Worm (Caenorhabditis elegans): Measurements from ENCODE around the gene eif-2Bdelta.

Gene eif-2Bdelta

DNA sequence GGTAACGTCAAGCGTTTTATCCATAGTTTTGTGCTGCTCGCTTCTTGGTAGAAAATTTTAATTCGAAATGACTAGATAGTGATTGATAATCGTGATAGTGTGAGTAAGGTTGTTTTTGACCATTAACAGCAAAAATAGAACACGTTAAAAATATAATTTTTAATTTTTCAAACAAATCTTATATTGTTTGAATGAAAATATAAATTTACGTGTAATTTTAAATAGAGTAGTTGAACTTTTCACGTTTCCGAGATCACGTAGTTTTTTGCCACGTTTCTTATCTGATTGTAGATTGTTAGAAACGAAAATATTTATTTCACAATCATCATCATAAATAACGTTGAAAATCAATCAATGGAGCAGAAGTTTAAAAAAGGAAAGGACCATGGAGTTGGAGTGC is 17.9 kb downstream of the eif-2Bdelta start, which contains the start of the genes C50F4.10 and pfk-1.2:
Gene C50F4.10, minus strand, starts transcription at position 101 of the 400 bp plus-strand sequence.
Gene pfk-1.2, plus strand, starts transcription at position 325 of the 400 bp plus-strand sequence.
- TF ChIP-seq aly-2 (tag; optimal IDR thresholded peaks at IDR 0.05) (no peak), ztf-11 (tag; optimal IDR thresholded peaks at IDR 0.05) (no peak), lin-13 (GFP tag; optimal IDR thresholded peaks at IDR 0.05) (no peak), zag-1 (tag; optimal IDR thresholded peaks at IDR 0.05) (no peak), unc-62 (GFP tag; optimal IDR thresholded peaks at IDR 0.05) (no peak), ceh-82 (tag; optimal IDR thresholded peaks at IDR 0.05) (no peak), R02D3.7 (tag; optimal IDR thresholded peaks at IDR 0.05) (no peak), skn-1 (tag; optimal IDR thresholded peaks at IDR 0.05) (no peak), crh-2 (tag; optimal IDR thresholded peaks at IDR 0.05) (no peak), Y55F3AM.14 (GFP tag; optimal IDR thresholded peaks at IDR 0.05) (no peak), nhr-23 (tag; optimal IDR thresholded peaks at IDR 0.05) (no peak)

ce11 chrV:9534621-9535020 is 21.0 kb downstream of the eif-2Bdelta start, which contains the start of gene tag-329:
TSS of gene tag-329 (plus strand) at chrV:9534921.
- TF ChIP-seq nhr-237 (tag; optimal IDR thresholded peaks at IDR 0.05) (no peak), gmeb-1 (tag; optimal IDR thresholded peaks at IDR 0.05) (no peak), nhr-129 (tag; optimal IDR thresholded peaks at IDR 0.05) (no peak), nhr-21 (tag; optimal IDR thresholded peaks at IDR 0.05) (no peak), R02D3.7 (tag; optimal IDR thresholded peaks at IDR 0.05) (no peak), unc-39 (tag; optimal IDR thresholded peaks at IDR 0.05) (no peak), peb-1 (tag; optimal IDR thresholded peaks at IDR 0.05) (no peak), dmd-4 (tag; optimal IDR thresholded peaks at IDR 0.05) (no peak), nhr-12 (tag; optimal IDR thresholded peaks at IDR 0.05) (no peak), C34F6.9 (tag; optimal IDR thresholded peaks at IDR 0.05) (no peak)

- TF ChIP-seq lsy-2 (tag; optimal IDR thresholded peaks at IDR 0.05), result peak in 1 of 2 experiments; percentile 17
- no peak for TF ChIP-seq Y55F3AM.14 (GFP tag; optimal IDR thresholded peaks at IDR 0.05)
- peak; percentile 33 for TF ChIP-seq gmeb-1 (tag; optimal IDR thresholded peaks at IDR 0.05)
- peak; percentile 30 for TF ChIP-seq sma-3 (GFP tag; optimal IDR thresholded peaks at IDR 0.05)
- peak; percentile 58 for TF ChIP-seq C34F6.9 (tag; optimal IDR thresholded peaks at IDR 0.05)
- peak; percentile 15 for TF ChIP-seq fos-1 (tag; optimal IDR thresholded peaks at IDR 0.05)
- TF ChIP-seq F13H6.1 (tag; optimal IDR thresholded peaks at IDR 0.05), result peak; percentile 26
- no peak for TF ChIP-seq snpc-4 (tag; optimal IDR thresholded peaks at IDR 0.05)
- TF ChIP-seq egl-27 (tag; optimal IDR thresholded peaks at IDR 0.05), result no peak
- TF ChIP-seq sma-9 (GFP tag; optimal IDR thresholded peaks at IDR 0.05), result peak; percentile 58
- no peak for TF ChIP-seq sma-9 (tag; optimal IDR thresholded peaks at IDR 0.05)
Measured at ce11 chrV:9536505-9536904, 22.9 kb downstream of the eif-2Bdelta start, which contains the start of gene C50F4.4. TSS of gene C50F4.4 (plus strand) at chrV:9536771.

DNA sequence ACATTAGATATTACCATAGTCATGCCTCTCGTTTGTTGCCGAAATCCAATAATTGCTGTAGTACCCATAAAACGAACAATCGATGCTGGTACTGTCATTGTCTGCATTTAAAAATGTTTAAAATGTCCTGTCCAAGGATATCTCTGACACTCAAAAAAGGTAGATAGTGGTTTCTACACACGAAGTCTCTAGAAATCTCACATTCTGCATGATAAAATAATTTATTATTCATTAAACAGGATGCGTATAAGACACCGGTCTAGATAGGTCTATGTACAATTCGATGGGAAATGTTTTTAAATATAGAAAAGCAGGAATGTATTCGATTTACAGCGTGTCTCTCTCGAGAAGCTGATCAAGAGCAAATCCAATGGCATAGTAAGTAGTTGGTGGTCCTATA is 26.0 kb downstream of the eif-2Bdelta start, which contains the start of gene C50F4.12:
Gene C50F4.12, minus strand, starts transcription at position 101 of the 400 bp plus-strand sequence.
- TF ChIP-seq sma-9 (GFP tag; optimal IDR thresholded peaks at IDR 0.05), result no peak
- TF ChIP-seq sma-9 (tag; optimal IDR thresholded peaks at IDR 0.05), result no peak

- TF ChIP-seq snpc-4 (tag; optimal IDR thresholded peaks at IDR 0.05) (no peak), skn-1 (tag; optimal IDR thresholded peaks at IDR 0.05) (no peak), nhr-10 (tag; optimal IDR thresholded peaks at IDR 0.05) (no peak), F13H6.1 (tag; optimal IDR thresholded peaks at IDR 0.05) (no peak), mab-5 (tag; optimal IDR thresholded peaks at IDR 0.05) (no peak), unc-62 (GFP tag; optimal IDR thresholded peaks at IDR 0.05) (no peak), C34F6.9 (tag; optimal IDR thresholded peaks at IDR 0.05) (no peak), fos-1 (tag; optimal IDR thresholded peaks at IDR 0.05) (no peak)
Measured at ce11 chrV:9541506-9541905, 27.9 kb downstream of the eif-2Bdelta start, which contains the start of gene C50F4.16. TSS of gene C50F4.16 (minus strand) at chrV:9541606.

ce11 chrV:9544176-9544632 is 30.6 kb downstream of the eif-2Bdelta start, which contains the start of gene mdf-1:
TSS of gene mdf-1 (minus strand) at chrV:9544226.
- TF ChIP-seq nhr-237 (tag; optimal IDR thresholded peaks at IDR 0.05), result no peak
- peak; percentile 83 for TF ChIP-seq unc-55 (GFP tag; optimal IDR thresholded peaks at IDR 0.05)
- no peak for TF ChIP-seq R02D3.7 (tag; optimal IDR thresholded peaks at IDR 0.05)
- no peak for TF ChIP-seq elt-1 (tag; optimal IDR thresholded peaks at IDR 0.05)
- TF ChIP-seq nhr-23 (tag; optimal IDR thresholded peaks at IDR 0.05), result no peak
- TF ChIP-seq unc-62 (GFP tag; optimal IDR thresholded peaks at IDR 0.05), result no peak
- TF ChIP-seq lsy-2 (tag; optimal IDR thresholded peaks at IDR 0.05), result peak in 1 of 2 experiments; percentile 79
- no peak for TF ChIP-seq skn-1 (tag; optimal IDR thresholded peaks at IDR 0.05)
- TF ChIP-seq sma-3 (GFP tag; optimal IDR thresholded peaks at IDR 0.05), result peak; percentile 71
- peak; percentile 59 for TF ChIP-seq F13H6.1 (tag; optimal IDR thresholded peaks at IDR 0.05)
- TF ChIP-seq nhr-10 (tag; optimal IDR thresholded peaks at IDR 0.05), result no peak
- TF ChIP-seq gmeb-1 (tag; optimal IDR thresholded peaks at IDR 0.05), result peak; percentile 83
- peak; percentile 83 for TF ChIP-seq nhr-129 (tag; optimal IDR thresholded peaks at IDR 0.05)
- peak; percentile 38 for TF ChIP-seq blmp-1 (tag; optimal IDR thresholded peaks at IDR 0.05; ENCODE audit: insufficient read depth)
- TF ChIP-seq sma-9 (GFP tag; optimal IDR thresholded peaks at IDR 0.05), result peak; percentile 60
- no peak for TF ChIP-seq sma-9 (tag; optimal IDR thresholded peaks at IDR 0.05)
- TF ChIP-seq ztf-1 (GFP tag; conservative IDR thresholded peaks at IDR 0.05), result no peak
- TF ChIP-seq nhr-25 (tag; optimal IDR thresholded peaks at IDR 0.05), result peak; percentile 53
- TF ChIP-seq lin-13 (GFP tag; optimal IDR thresholded peaks at IDR 0.05), result peak; percentile 87
- peak; percentile 47 for TF ChIP-seq ama-1 (optimal IDR thresholded peaks at IDR 0.05)
- no peak for TF ChIP-seq egl-27 (tag; optimal IDR thresholded peaks at IDR 0.05)
- TF ChIP-seq dmd-4 (tag; optimal IDR thresholded peaks at IDR 0.05), result no peak
- no peak for TF ChIP-seq ZK546.5 (tag; optimal IDR thresholded peaks at IDR 0.05)
- peak; percentile 54 for TF ChIP-seq lin-11 (tag; optimal IDR thresholded peaks at IDR 0.05)
- no peak for TF ChIP-seq ztf-11 (tag; optimal IDR thresholded peaks at IDR 0.05)
- TF ChIP-seq nhr-6 (tag; optimal IDR thresholded peaks at IDR 0.05), result no peak
- peak; percentile 11 for TF ChIP-seq ceh-16 (tag; optimal IDR thresholded peaks at IDR 0.05)
- TF ChIP-seq fos-1 (tag; optimal IDR thresholded peaks at IDR 0.05), result peak; percentile 44
